Worm (Caenorhabditis elegans): ENCODE results near the gene glb-4.

DNA sequence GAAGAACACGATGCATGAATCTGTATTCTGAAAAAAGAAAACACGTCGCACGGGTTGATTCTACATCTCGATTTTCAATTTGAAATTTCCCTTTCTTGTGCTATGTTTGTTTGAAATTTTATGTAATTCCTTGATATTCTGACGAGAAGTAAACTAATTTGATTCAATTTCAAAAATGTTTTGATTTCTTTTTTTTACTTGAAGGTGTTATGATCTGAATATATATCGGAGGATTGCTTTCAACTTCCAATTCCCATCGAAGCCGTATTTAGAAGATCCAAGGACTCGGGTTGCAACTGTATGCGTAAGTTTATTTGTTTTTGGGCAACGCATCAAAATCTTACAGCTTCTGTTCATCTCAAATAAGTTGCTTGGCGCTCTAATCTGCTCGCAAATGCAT lies 16.4 kb upstream of the glb-4 start, which contains the start of gene F40F8.1:
- TF ChIP-seq ZK546.5 (tag; optimal IDR thresholded peaks at IDR 0.05) (no peak), ceh-82 (tag; optimal IDR thresholded peaks at IDR 0.05) (no peak), mml-1 (tag; optimal IDR thresholded peaks at IDR 0.05) (no peak), nhr-67 (tag; optimal IDR thresholded peaks at IDR 0.05) (no peak), fkh-10 (GFP tag; optimal IDR thresholded peaks at IDR 0.05) (no peak), egl-5 (tag; optimal IDR thresholded peaks at IDR 0.05) (no peak), pha-4 (tag; optimal IDR thresholded peaks at IDR 0.05) (no peak), pqm-1 (tag; optimal IDR thresholded peaks at IDR 0.05) (no peak), ceh-9 (tag; optimal IDR thresholded peaks at IDR 0.05) (no peak), fkh-2 (tag; optimal IDR thresholded peaks at IDR 0.05) (no peak)
